Worm (Caenorhabditis elegans): ENCODE data around the gene pud-1.1.

DNA sequence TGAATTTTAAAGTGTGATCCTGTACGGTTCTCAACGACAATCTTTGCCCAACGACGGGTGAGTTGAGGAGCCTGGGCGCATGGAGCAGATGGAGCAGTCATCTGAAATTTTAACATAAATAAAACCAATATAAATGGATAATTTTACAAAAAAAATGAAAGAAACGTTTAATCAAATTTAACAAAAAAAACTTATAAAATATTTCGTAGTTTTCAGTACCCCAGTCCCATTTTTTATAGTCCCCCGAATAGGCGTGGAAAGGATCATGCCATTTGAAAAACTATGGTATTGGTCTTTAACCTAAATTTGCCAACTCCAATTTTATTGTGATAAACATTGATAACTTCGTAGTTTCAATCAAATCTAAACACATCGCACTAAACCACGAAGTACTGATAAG is 5.2 kb upstream of the pud-1.1 start, which contains the start of gene pud-3:
- no peak for TF ChIP-seq him-1 (tag; optimal IDR thresholded peaks at IDR 0.05)
- no peak for TF ChIP-seq W03F9.2 (tag; optimal IDR thresholded peaks at IDR 0.05)

Data from whole organism, L4/young adult.